Worm (Caenorhabditis elegans) whole organism, young adult: Measurements from ENCODE around the gene K09E9.1.

Experiments used
- B0035.1 ChIP-seq: sonication (generic microtip); optimal IDR thresholded peaks from 2 replicates; lab custom pipeline; 2016; ENCODE audit warnings: missing genetic modification characterization, mild to moderate bottlenecking, missing compliant biosample characterization, missing genotype, missing genetic modification reagents
- B0336.3 ChIP-seq: fragments of 200-800 bp; sonication (Bioruptor generic); IDR thresholded peaks from 2 replicates; pipeline ENCODE4 v1.3.6; 2022; ENCODE audit warnings: missing genetic modification characterization, missing compliant biosample characterization
- C06A6.2 ChIP-seq: fragments of 200-800 bp; sonication (Bioruptor generic); conservative IDR thresholded peaks from 2 replicates; pipeline ENCODE4 v1.3.6; 2022; ENCODE audit warnings: missing genetic modification characterization, missing compliant biosample characterization
- F10E7.11 ChIP-seq: sonication (generic microtip); optimal IDR thresholded peaks from 2 replicates; lab custom pipeline; 2017; ENCODE audit warnings: mild to moderate bottlenecking, missing genetic modification characterization, moderate library complexity, missing compliant biosample characterization
- F23B12.7 ChIP-seq: sonication (generic microtip); optimal IDR thresholded peaks from 2 replicates; lab custom pipeline; 2017; ENCODE audit warnings: missing genetic modification characterization, mild to moderate bottlenecking, missing compliant biosample characterization, antibody characterized with exemption, moderate library complexity; ENCODE audit not compliant: insufficient read depth
- F37B4.10 ChIP-seq: fragments of 200-800 bp; sonication (Bioruptor generic); IDR thresholded peaks from 2 replicates; pipeline ENCODE4 v1.3.6; 2022; ENCODE audit warnings: missing genetic modification characterization, missing compliant biosample characterization
- Y56A3A.18 ChIP-seq: fragments of 200-800 bp; sonication (Bioruptor generic); IDR thresholded peaks from 2 replicates; pipeline ENCODE4 v1.3.6; 2022; ENCODE audit warnings: missing genetic modification reagents, missing genetic modification characterization, missing compliant biosample characterization
- Y67H2A.10 ChIP-seq: fragments of 200-800 bp; sonication (Bioruptor generic); conservative IDR thresholded peaks from 2 replicates; pipeline ENCODE4 v1.3.6; 2022; ENCODE audit warnings: missing genetic modification reagents, missing genetic modification characterization, missing compliant biosample characterization
- ama-1 ChIP-seq, 3 experiments: fragments of 150-350 bp in 1 of 3; sonication (generic microtip) in 2 of 3; optimal IDR thresholded peaks; 2 replicates each; lab custom pipeline; 2014 to 2018; ENCODE audit warnings: missing biosample characterization in 2 of 3, missing genetic modification characterization in 2 of 3, missing genetic modification reagents in 2 of 3
- attf-5 ChIP-seq: fragments of 200-800 bp; sonication (Bioruptor generic); optimal IDR thresholded peaks from 2 replicates; lab custom pipeline; 2018; ENCODE audit warnings: mild to moderate bottlenecking, missing genetic modification characterization, missing compliant biosample characterization
- ccch-3 ChIP-seq: fragments of 200-800 bp; sonication (Bioruptor generic); optimal IDR thresholded peaks from 2 replicates; lab custom pipeline; 2018; ENCODE audit warnings: mild to moderate bottlenecking, missing genetic modification characterization, missing compliant biosample characterization
- ceh-27 ChIP-seq: fragments of 200-800 bp; sonication (Bioruptor generic); optimal IDR thresholded peaks from 2 replicates; lab custom pipeline; 2018; ENCODE audit warnings: mild to moderate bottlenecking, missing genetic modification characterization, moderate library complexity, missing compliant biosample characterization
- ceh-58 ChIP-seq: fragments of 200-800 bp; sonication (Bioruptor generic); IDR thresholded peaks from 2 replicates; pipeline ENCODE4 v1.3.6; 2022; ENCODE audit warnings: missing genetic modification characterization, missing compliant biosample characterization
- chd-7 ChIP-seq: sonication (generic microtip); optimal IDR thresholded peaks from 2 replicates; lab custom pipeline; 2016; ENCODE audit warnings: mild to moderate bottlenecking, missing genetic modification characterization, moderate library complexity, missing compliant biosample characterization
- dox-1 ChIP-seq: fragments of 200-800 bp; sonication (Bioruptor generic); IDR thresholded peaks from 2 replicates; pipeline ENCODE4 v1.3.6; 2022; ENCODE audit warnings: missing genetic modification reagents, missing genetic modification characterization, missing compliant biosample characterization
- egl-18 ChIP-seq: fragments of 200-800 bp; sonication (Bioruptor generic); IDR thresholded peaks from 2 replicates; pipeline ENCODE4 v1.3.6; 2022; ENCODE audit warnings: missing genetic modification reagents, missing genetic modification characterization, missing compliant biosample characterization
- egrh-3 ChIP-seq: fragments of 200-800 bp; sonication (Bioruptor generic); IDR thresholded peaks from 2 replicates; pipeline ENCODE4 v1.3.6; 2022; ENCODE audit warnings: missing genetic modification reagents, missing genetic modification characterization, missing compliant biosample characterization
- ets-4 ChIP-seq: fragments of 200-800 bp; sonication (Bioruptor generic); optimal IDR thresholded peaks from 2 replicates; lab custom pipeline; 2018; ENCODE audit warnings: mild to moderate bottlenecking, missing genetic modification characterization, missing compliant biosample characterization
- hlh-12 ChIP-seq: sonication (generic microtip); optimal IDR thresholded peaks from 2 replicates; lab custom pipeline; 2016; ENCODE audit warnings: missing genetic modification characterization, missing compliant biosample characterization
- hlh-26 ChIP-seq: fragments of 200-800 bp; sonication (Bioruptor generic); conservative IDR thresholded peaks from 2 replicates; pipeline ENCODE4 v1.3.6; 2022; ENCODE audit warnings: missing genetic modification reagents, missing genetic modification characterization, missing compliant biosample characterization
- hmg-1.2 ChIP-seq: fragments of 200-800 bp; sonication (Bioruptor generic); IDR thresholded peaks from 2 replicates; pipeline ENCODE4 v1.3.6; 2022; ENCODE audit warnings: missing genetic modification reagents, missing genetic modification characterization, missing compliant biosample characterization
- let-526 ChIP-seq: fragments of 200-800 bp; sonication (Bioruptor generic); IDR thresholded peaks from 2 replicates; pipeline ENCODE4 v1.3.6; 2022; ENCODE audit warnings: missing genetic modification reagents, missing genetic modification characterization, missing compliant biosample characterization
- lin-26 ChIP-seq: fragments of 200-800 bp; sonication (Bioruptor generic); IDR thresholded peaks from 2 replicates; pipeline ENCODE4 v1.3.6; 2022; ENCODE audit warnings: missing genetic modification reagents, missing genetic modification characterization, missing compliant biosample characterization
- lin-40 ChIP-seq: sonication (generic microtip); optimal IDR thresholded peaks from 2 replicates; lab custom pipeline; 2016; ENCODE audit warnings: missing genetic modification characterization, mild to moderate bottlenecking, missing compliant biosample characterization, missing genotype, missing genetic modification reagents
- madf-6 ChIP-seq: fragments of 200-800 bp; sonication (Bioruptor generic); IDR thresholded peaks from 2 replicates; pipeline ENCODE4 v1.3.6; 2022; ENCODE audit warnings: missing genetic modification reagents, missing genetic modification characterization, missing compliant biosample characterization
- nfya-1 ChIP-seq: sonication (generic microtip); optimal IDR thresholded peaks from 2 replicates; lab custom pipeline; 2017; ENCODE audit warnings: antibody characterized with exemption, missing compliant biosample characterization, missing genetic modification characterization, borderline replicate concordance; ENCODE audit not compliant: insufficient read depth
- nhr-120 ChIP-seq: fragments of 200-800 bp; sonication (Bioruptor generic); IDR thresholded peaks from 2 replicates; pipeline ENCODE4 v1.3.6; 2022; ENCODE audit warnings: missing genetic modification characterization, missing compliant biosample characterization
- nhr-80 ChIP-seq: sonication (generic microtip); optimal IDR thresholded peaks from 2 replicates; lab custom pipeline; 2016; ENCODE audit warnings: missing genetic modification characterization, missing compliant biosample characterization
- pha-4 ChIP-seq: fragments of 150-350 bp; sonication (generic microtip); optimal IDR thresholded peaks from 2 replicates; lab custom pipeline; 2014; ENCODE audit warnings: missing biosample characterization, missing genetic modification reagents, missing genetic modification characterization
- rcor-1 ChIP-seq: fragments of 200-800 bp; sonication (Bioruptor generic); IDR thresholded peaks from 2 replicates; pipeline ENCODE4 v1.3.6; 2022; ENCODE audit warnings: missing genetic modification reagents, missing genetic modification characterization, missing compliant biosample characterization
- repo-1 ChIP-seq: sonication (generic microtip); optimal IDR thresholded peaks from 2 replicates; lab custom pipeline; 2017; ENCODE audit warnings: mild to moderate bottlenecking, missing genetic modification characterization, missing compliant biosample characterization
- sdz-38 ChIP-seq: sonication (generic microtip); optimal IDR thresholded peaks from 2 replicates; lab custom pipeline; 2016; ENCODE audit warnings: missing genotype, missing genetic modification characterization, missing compliant biosample characterization
- snpc-4 ChIP-seq, 5 experiments: fragments of 150-350 bp in 1 of 5; sonication (generic microtip) in 4 of 5; optimal IDR thresholded peaks; 2 replicates each; lab custom pipeline; 2014 to 2018; ENCODE audit warnings: missing genetic modification characterization in 5 of 5, missing biosample characterization in 3 of 5, antibody characterized with exemption in 2 of 5, mild to moderate bottlenecking in 2 of 5, missing compliant biosample characterization in 2 of 5, missing genotype in 2 of 5, moderate library complexity in 2 of 5, missing genetic modification reagents in 1 of 5
- tbp1 ChIP-seq: fragments of 200-800 bp; sonication (Bioruptor generic); optimal IDR thresholded peaks from 2 replicates; lab custom pipeline; 2018; ENCODE audit warnings: mild to moderate bottlenecking, missing genetic modification characterization, missing compliant biosample characterization
- tlf-1 ChIP-seq: fragments of 200-800 bp; sonication (Bioruptor generic); optimal IDR thresholded peaks from 2 replicates; lab custom pipeline; 2018; ENCODE audit warnings: mild to moderate bottlenecking, missing genetic modification characterization, missing compliant biosample characterization
- zfh-2 ChIP-seq: fragments of 200-800 bp; sonication (Bioruptor generic); conservative IDR thresholded peaks from 2 replicates; pipeline ENCODE4 v1.3.6; 2022; ENCODE audit warnings: missing genetic modification reagents, missing genetic modification characterization, missing compliant biosample characterization
- ztf-18 ChIP-seq: sonication (generic microtip); optimal IDR thresholded peaks from 2 replicates; lab custom pipeline; 2016; ENCODE audit warnings: missing genotype, mild to moderate bottlenecking, missing genetic modification characterization, missing compliant biosample characterization
- ztf-26 ChIP-seq: sonication (generic microtip); optimal IDR thresholded peaks from 2 replicates; lab custom pipeline; 2017; ENCODE audit warnings: missing genetic modification characterization, missing compliant biosample characterization
- ztf-28 ChIP-seq: fragments of 200-800 bp; sonication (Bioruptor generic); IDR thresholded peaks from 2 replicates; pipeline ENCODE4 v1.3.6; 2022; ENCODE audit warnings: missing genetic modification reagents, missing genetic modification characterization, missing compliant biosample characterization
- ztf-3 ChIP-seq: fragments of 200-800 bp; sonication (Bioruptor generic); optimal IDR thresholded peaks from 2 replicates; lab custom pipeline; 2018; ENCODE audit warnings: mild to moderate bottlenecking, missing genetic modification characterization, missing compliant biosample characterization

K09E9.1 gene

ce11 chrX:15620200-15620599 is at the start of gene K09E9.1:
Gene K09E9.1, plus strand, starts transcription at chrX:15620500.
- TF ChIP-seq nfya-1 (tag; lab: Kevin White, UChicago) (no peak), F37B4.10 (GFP tag; lab: Robert Waterston, UW) (no peak), ceh-27 (GFP tag; lab: Kevin White, UChicago) (no peak), Y67H2A.10 (GFP tag; lab: Robert Waterston, UW) (no peak), ztf-26 (tag; lab: Kevin White, UChicago) (no peak), hmg-1.2 (GFP tag; lab: Robert Waterston, UW) (no peak), chd-7 (tag; lab: Kevin White, UChicago) (no peak), F10E7.11 (tag; lab: Kevin White, UChicago) (no peak)

ce11 chrX:15572021-15572420 is 48.3 kb upstream of the K09E9.1 start:
- no peak for TF ChIP-seq nhr-80 (tag; lab: Kevin White, UChicago)
- no peak for TF ChIP-seq lin-40 (tag; lab: Kevin White, UChicago)
- TF ChIP-seq pha-4 (tag; lab: Kevin White, UChicago) = no peak
- TF ChIP-seq ceh-58 (GFP tag; lab: Robert Waterston, UW) = no peak
- TF ChIP-seq nhr-120 (GFP tag; lab: Robert Waterston, UW) = no peak
- TF ChIP-seq B0035.1 (tag; lab: Kevin White, UChicago) = no peak
- no peak for TF ChIP-seq madf-6 (GFP tag; lab: Robert Waterston, UW)
- TF ChIP-seq ztf-18 (tag; lab: Kevin White, UChicago) = no peak
- peak; percentile 17; the same call in 1 of the 2 replicates for TF ChIP-seq lin-26
- no peak for TF ChIP-seq C06A6.2 (GFP tag; lab: Robert Waterston, UW)
- TF ChIP-seq sdz-38 (tag; lab: Kevin White, UChicago) = no peak
- no peak for TF ChIP-seq repo-1
- no peak for TF ChIP-seq rcor-1 (GFP tag; lab: Robert Waterston, UW)
- no peak for TF ChIP-seq Y56A3A.18
- TF ChIP-seq ztf-28 (GFP tag; lab: Robert Waterston, UW) = no peak
- TF ChIP-seq dox-1 (GFP tag; lab: Robert Waterston, UW) = 0 out of 2 replicates have a peak, but pooled peaks have one; percentile 25
- peak; percentile 94 for TF ChIP-seq egrh-3
- TF ChIP-seq ets-4 (GFP tag; lab: Kevin White, UChicago) = no peak
- TF ChIP-seq F23B12.7 = no peak
- no peak for TF ChIP-seq ccch-3 (GFP tag; lab: Kevin White, UChicago)
- TF ChIP-seq hlh-12 (tag; lab: Kevin White, UChicago) = no peak
- TF ChIP-seq tlf-1 = no peak
- no peak for TF ChIP-seq hlh-26 (GFP tag; lab: Robert Waterston, UW)
- no peak for TF ChIP-seq snpc-4 (GFP tag; optimal IDR thresholded peaks at IDR 0.05; lab: Kevin White, UChicago)
- TF ChIP-seq snpc-4 (tag; optimal IDR thresholded peaks at IDR 0.05; lab: Kevin White, UChicago) = no peak
- no peak for TF ChIP-seq ama-1 (optimal IDR thresholded peaks at IDR 0.05; lab: Kevin White, UChicago)
- TF ChIP-seq ama-1 (GFP tag; optimal IDR thresholded peaks at IDR 0.05; lab: Kevin White, UChicago) = no peak
- TF ChIP-seq tbp1 (GFP tag; lab: Kevin White, UChicago) = no peak
- TF ChIP-seq egl-18 (GFP tag; lab: Robert Waterston, UW) = no peak
- no peak for TF ChIP-seq attf-5 (GFP tag; lab: Kevin White, UChicago)
- TF ChIP-seq zfh-2 (GFP tag; lab: Robert Waterston, UW) = peak; percentile 92
- TF ChIP-seq B0336.3 = no peak
- no peak for TF ChIP-seq ztf-3
- TF ChIP-seq let-526 (GFP tag; lab: Robert Waterston, UW) = no peak
- TF ChIP-seq, all 124 proteins: peak for 4
